Worm (Caenorhabditis elegans) whole organism, L1 larva: ENCODE data around the gene mrpl-50.
A peak's percentile ranks its signal among the peaks of the same experiment; 100 is the strongest.

Experiments
- C16A3.4 ChIP-seq: fragments of 150-350 bp; optimal IDR thresholded peaks from 2 replicates; lab custom pipeline; 2014; ENCODE audit warnings: missing biosample characterization, missing genetic modification characterization
- aly-2 ChIP-seq: fragments of 150-350 bp; optimal IDR thresholded peaks from 2 replicates; lab custom pipeline; 2014; ENCODE audit warnings: missing biosample characterization, missing genetic modification characterization
- ama-1 ChIP-seq: fragments of 150-350 bp; optimal IDR thresholded peaks from 2 replicates; lab custom pipeline; 2014
- blmp-1 ChIP-seq: fragments of 150-350 bp; optimal IDR thresholded peaks from 2 replicates; lab custom pipeline; 2014; ENCODE audit warnings: missing biosample characterization, missing genetic modification characterization
- ceh-82 ChIP-seq, 3 experiments: fragments of 150-350 bp in 1 of 3; sonication (generic microtip) in 2 of 3; optimal IDR thresholded peaks; 2 replicates each; lab custom pipeline; 2014 to 2017; ENCODE audit warnings: missing biosample characterization in 3 of 3, missing genetic modification characterization in 3 of 3
- ceh-88 ChIP-seq: fragments of 200-800 bp; sonication (Bioruptor generic); IDR thresholded peaks from 2 replicates; pipeline ENCODE4 v1.3.6; 2022; ENCODE audit warnings: missing genetic modification characterization, missing compliant biosample characterization
- ceh-90 ChIP-seq: sonication (generic microtip); optimal IDR thresholded peaks from 2 replicates; lab custom pipeline; 2016; ENCODE audit warnings: missing genetic modification characterization, missing compliant biosample characterization
- dpl-1 ChIP-seq, 3 experiments: fragments of 150-350 bp in 2 of 3; sonication (generic microtip) in 1 of 3; optimal IDR thresholded peaks; 2 replicates each; lab custom pipeline; 2014 to 2017; ENCODE audit warnings: missing biosample characterization in 3 of 3, missing genetic modification characterization in 3 of 3, missing genetic modification reagents in 3 of 3
- dsc-1 ChIP-seq: sonication (generic microtip); optimal IDR thresholded peaks from 2 replicates; lab custom pipeline; 2016; ENCODE audit warnings: mild to moderate bottlenecking, missing genetic modification characterization, missing compliant biosample characterization
- efl-1 ChIP-seq, 4 experiments: fragments of 150-350 bp; optimal IDR thresholded peaks in 3 of 4; peaks in 1 of 4; 1 replicate in 1 of 4; 2 replicates in 3 of 4; lab custom pipeline; 2014; ENCODE audit warnings: missing biosample characterization in 2 of 4, missing genetic modification characterization in 2 of 4, missing genetic modification reagents in 2 of 4
- egl-13 ChIP-seq: sonication (generic microtip); optimal IDR thresholded peaks from 2 replicates; lab custom pipeline; 2016; ENCODE audit warnings: missing genotype, missing genetic modification reagents, missing genetic modification characterization, missing compliant biosample characterization
- elt-2 ChIP-seq: sonication (generic microtip); optimal IDR thresholded peaks from 2 replicates; lab custom pipeline; 2016; ENCODE audit warnings: missing genetic modification characterization, mild to moderate bottlenecking, inconsistent platforms, missing compliant biosample characterization, missing genetic modification reagents
- fkh-4 ChIP-seq: sonication (generic microtip); optimal IDR thresholded peaks from 2 replicates; lab custom pipeline; 2016; ENCODE audit warnings: missing compliant biosample characterization, missing genetic modification characterization, borderline replicate concordance
- fos-1 ChIP-seq: fragments of 150-350 bp; optimal IDR thresholded peaks from 2 replicates; lab custom pipeline; 2014; ENCODE audit warnings: missing biosample characterization, missing genetic modification characterization
- grh-1 ChIP-seq: fragments of 200-800 bp; sonication (Bioruptor generic); IDR thresholded peaks from 2 replicates; pipeline ENCODE4 v1.3.6; 2022; ENCODE audit warnings: missing genetic modification reagents, missing genetic modification characterization, missing compliant biosample characterization
- hlh-17 ChIP-seq: fragments of 200-800 bp; sonication (Bioruptor generic); optimal IDR thresholded peaks from 2 replicates; lab custom pipeline; 2018; ENCODE audit warnings: missing genetic modification characterization, mild to moderate bottlenecking, missing compliant biosample characterization, moderate library complexity, borderline replicate concordance
- hpl-2 ChIP-seq: fragments of 150-350 bp; optimal IDR thresholded peaks from 2 replicates; lab custom pipeline; 2014; ENCODE audit warnings: missing biosample characterization, missing genetic modification reagents, missing genetic modification characterization
- lin-14 ChIP-seq: fragments of 200-800 bp; sonication (Bioruptor generic); optimal IDR thresholded peaks from 2 replicates; lab custom pipeline; 2018; ENCODE audit warnings: mild to moderate bottlenecking, missing genetic modification characterization, moderate library complexity, missing compliant biosample characterization
- lin-15B ChIP-seq: fragments of 150-350 bp; sonication (generic microtip); optimal IDR thresholded peaks from 3 replicates; lab custom pipeline; 2014; ENCODE audit warnings: missing biosample characterization, missing genetic modification characterization
- lin-35 ChIP-seq, 2 experiments: fragments of 150-350 bp; optimal IDR thresholded peaks; 2 replicates each; lab custom pipeline; 2014; ENCODE audit warnings: missing biosample characterization in 2 of 2, missing genetic modification characterization in 2 of 2, missing genetic modification reagents in 2 of 2
- lin-39 ChIP-seq: fragments of 150-350 bp; optimal IDR thresholded peaks from 2 replicates; lab custom pipeline; 2014; ENCODE audit warnings: missing biosample characterization, missing genetic modification reagents, missing genetic modification characterization
- lsy-2 ChIP-seq, 2 experiments: fragments of 150-350 bp; optimal IDR thresholded peaks; 2 replicates each; lab custom pipeline; 2014; ENCODE audit warnings: missing biosample characterization in 2 of 2, missing genetic modification characterization in 2 of 2
- mdl-1 ChIP-seq, 2 experiments: fragments of 150-350 bp; optimal IDR thresholded peaks; 2 replicates each; lab custom pipeline; 2014 to 2017; ENCODE audit warnings: missing biosample characterization in 2 of 2, missing genetic modification characterization in 2 of 2, inconsistent platforms in 1 of 2
- mef-2 ChIP-seq: fragments of 150-350 bp; optimal IDR thresholded peaks from 2 replicates; lab custom pipeline; 2014; ENCODE audit warnings: missing biosample characterization, missing genetic modification characterization
- nhr-19 ChIP-seq: fragments of 200-800 bp; sonication (Bioruptor generic); conservative IDR thresholded peaks from 2 replicates; pipeline ENCODE4 v1.3.6; 2022; ENCODE audit warnings: missing genetic modification characterization, missing compliant biosample characterization
- nhr-20 ChIP-seq: sonication (generic microtip); optimal IDR thresholded peaks from 2 replicates; lab custom pipeline; 2016; ENCODE audit warnings: mild to moderate bottlenecking, missing genetic modification characterization, missing compliant biosample characterization
- nhr-237 ChIP-seq: fragments of 150-350 bp; optimal IDR thresholded peaks from 2 replicates; lab custom pipeline; 2014; ENCODE audit warnings: missing biosample characterization, missing genetic modification characterization
- nhr-47 ChIP-seq: sonication (generic microtip); optimal IDR thresholded peaks from 2 replicates; lab custom pipeline; 2016; ENCODE audit warnings: mild to moderate bottlenecking, missing genetic modification characterization, moderate library complexity, missing compliant biosample characterization
- nhr-71 ChIP-seq: sonication (generic microtip); optimal IDR thresholded peaks from 2 replicates; lab custom pipeline; 2016; ENCODE audit warnings: mild to moderate bottlenecking, missing genetic modification characterization, moderate library complexity, missing compliant biosample characterization
- nhr-76 ChIP-seq: sonication (generic microtip); optimal IDR thresholded peaks from 2 replicates; lab custom pipeline; 2017; ENCODE audit warnings: missing biosample characterization, missing genetic modification characterization
- nhr-84 ChIP-seq: sonication (generic microtip); optimal IDR thresholded peaks from 2 replicates; lab custom pipeline; 2017; ENCODE audit warnings: missing biosample characterization, missing genetic modification characterization
- nhr-85 ChIP-seq: sonication (generic microtip); peaks from one replicate; lab custom pipeline; 2016; ENCODE audit warnings: missing genetic modification characterization, inconsistent platforms, missing compliant biosample characterization
- nhr-90 ChIP-seq: sonication (generic microtip); optimal IDR thresholded peaks from 2 replicates; lab custom pipeline; 2016; ENCODE audit warnings: mild to moderate bottlenecking, missing genetic modification characterization, missing compliant biosample characterization; ENCODE audit not compliant: poor library complexity
- pax-3 ChIP-seq: fragments of 200-800 bp; sonication (Bioruptor generic); optimal IDR thresholded peaks from 2 replicates; lab custom pipeline; 2018; ENCODE audit warnings: mild to moderate bottlenecking, missing genetic modification characterization, moderate library complexity, missing compliant biosample characterization
- rnt-1 ChIP-seq: sonication (generic microtip); optimal IDR thresholded peaks from 2 replicates; lab custom pipeline; 2016; ENCODE audit warnings: mild to moderate bottlenecking, missing genetic modification characterization, moderate library complexity, missing compliant biosample characterization
- snu-23 ChIP-seq: sonication (generic microtip); optimal IDR thresholded peaks from 2 replicates; lab custom pipeline; 2016; ENCODE audit warnings: missing genetic modification characterization, missing compliant biosample characterization
- sptf-1 ChIP-seq: fragments of 150-350 bp; optimal IDR thresholded peaks from 2 replicates; lab custom pipeline; 2014; ENCODE audit warnings: missing biosample characterization, missing genetic modification characterization
- swsn-7 ChIP-seq: sonication (generic microtip); optimal IDR thresholded peaks from 2 replicates; lab custom pipeline; 2016; ENCODE audit warnings: missing genetic modification characterization, missing compliant biosample characterization
- tbx-2 ChIP-seq: sonication (generic microtip); optimal IDR thresholded peaks from 2 replicates; lab custom pipeline; 2016; ENCODE audit warnings: missing genetic modification characterization, missing compliant biosample characterization
- unc-130 ChIP-seq: fragments of 150-350 bp; optimal IDR thresholded peaks from 2 replicates; lab custom pipeline; 2017; ENCODE audit warnings: missing biosample characterization, missing genetic modification characterization, inconsistent platforms
- unc-30 ChIP-seq: sonication (generic microtip); optimal IDR thresholded peaks from 2 replicates; lab custom pipeline; 2017; ENCODE audit warnings: missing biosample characterization, missing genetic modification characterization
- vab-15 ChIP-seq: sonication (generic microtip); optimal IDR thresholded peaks from 2 replicates; lab custom pipeline; 2017; ENCODE audit warnings: missing genotype, mild to moderate bottlenecking, missing genetic modification characterization, missing compliant biosample characterization
- xbp-1 ChIP-seq: sonication (generic microtip); optimal IDR thresholded peaks from 2 replicates; lab custom pipeline; 2016; ENCODE audit warnings: missing genetic modification characterization, missing compliant biosample characterization
- ztf-11 ChIP-seq, 2 experiments: sonication (generic microtip); optimal IDR thresholded peaks; 2 replicates each; lab custom pipeline; 2016 to 2017; ENCODE audit warnings: missing genetic modification characterization in 2 of 2, missing biosample characterization in 1 of 2, missing compliant biosample characterization in 1 of 2
- ztf-4 ChIP-seq: fragments of 150-350 bp; optimal IDR thresholded peaks from 2 replicates; lab custom pipeline; 2014; ENCODE audit warnings: missing biosample characterization, missing genetic modification characterization

mrpl-50 gene

ce11 chrII:8931405-8932149, 1.9 kb downstream of the mrpl-50 start:
- TF ChIP-seq snu-23 (peak; percentile 56), hpl-2 (GFP tag; lab: Kevin White, UChicago) (no peak), nhr-76 (tag; lab: Kevin White, UChicago) (no peak), lin-14 (peak; percentile 76), nhr-85 (tag; lab: Kevin White, UChicago) (no peak), unc-130 (tag; lab: Kevin White, UChicago) (peak; percentile 15), vab-15 (tag; lab: Kevin White, UChicago) (no peak), lsy-2 (tag; optimal IDR thresholded peaks at IDR 0.05; lab: Kevin White, UChicago) (peak in 1 of 2 experiments; percentile 27), xbp-1 (peak; percentile 25), sptf-1 (tag; lab: Kevin White, UChicago) (no peak), nhr-71 (tag; lab: Kevin White, UChicago) (peak; percentile 34), tbx-2 (tag; lab: Kevin White, UChicago) (no peak), dsc-1 (tag; lab: Kevin White, UChicago) (peak; percentile 4), unc-30 (tag; lab: Kevin White, UChicago) (no peak), swsn-7 (tag; lab: Kevin White, UChicago) (peak; percentile 21), elt-2 (tag; lab: Kevin White, UChicago) (no peak), nhr-20 (tag; lab: Kevin White, UChicago) (peak; percentile 25), lin-35 (GFP tag; optimal IDR thresholded peaks at IDR 0.05; lab: Kevin White, UChicago) (peak; percentile 29 to 31), ceh-82 (tag; optimal IDR thresholded peaks at IDR 0.05; lab: Kevin White, UChicago) (peak in 1 of 3 experiments; percentile 19), rnt-1 (no peak), dpl-1 (GFP tag; optimal IDR thresholded peaks at IDR 0.05; lab: Kevin White, UChicago) (peak in 1 of 3 experiments; percentile 13), nhr-84 (no peak), ceh-90 (tag; lab: Kevin White, UChicago) (no peak), efl-1 (optimal IDR thresholded peaks at IDR 0.05; lab: Kevin White, UChicago) (no peak), efl-1 (GFP tag; optimal IDR thresholded peaks at IDR 0.05 in 1 of 2; lab: Kevin White, UChicago) (peak; percentile 3 to 6), mdl-1 (tag; optimal IDR thresholded peaks at IDR 0.05; lab: Kevin White, UChicago) (peak in 1 of 2 experiments; percentile 32), lin-39 (tag; lab: Kevin White, UChicago) (no peak)

ce11 chrII:8932392-8932791, 2.8 kb downstream of the mrpl-50 start:
- TF ChIP-seq mef-2 = no peak
- TF ChIP-seq hpl-2 (GFP tag; lab: Kevin White, UChicago) = no peak
- TF ChIP-seq egl-13 (tag; lab: Kevin White, UChicago) = no peak
- no peak for TF ChIP-seq grh-1 (GFP tag; lab: Robert Waterston, UW)
- TF ChIP-seq nhr-237 (tag; lab: Kevin White, UChicago) = no peak
- no peak for TF ChIP-seq fkh-4
- TF ChIP-seq hlh-17 (GFP tag; lab: Kevin White, UChicago) = no peak
- no peak for TF ChIP-seq pax-3 (tag; lab: Kevin White, UChicago)
- TF ChIP-seq lin-14 = no peak

- TF ChIP-seq nhr-19 (GFP tag; lab: Robert Waterston, UW) = peak; percentile 8
- TF ChIP-seq ztf-4 = peak; percentile 20
- TF ChIP-seq ceh-88 = 0 out of 2 replicates have a peak, but pooled peaks have one; percentile 15
- TF ChIP-seq ceh-90 (tag; lab: Kevin White, UChicago) = no peak
- peak; percentile 56 for TF ChIP-seq nhr-71 (tag; lab: Kevin White, UChicago)
- peak; percentile 3 to 15 for TF ChIP-seq efl-1 (optimal IDR thresholded peaks at IDR 0.05; lab: Kevin White, UChicago)
- TF ChIP-seq efl-1 (GFP tag; optimal IDR thresholded peaks at IDR 0.05 in 1 of 2; lab: Kevin White, UChicago) = no peak
- no peak for TF ChIP-seq lin-39 (tag; lab: Kevin White, UChicago)
- no peak for TF ChIP-seq mdl-1 (tag; optimal IDR thresholded peaks at IDR 0.05; lab: Kevin White, UChicago)
- no peak for TF ChIP-seq fos-1
- TF ChIP-seq lsy-2 (tag; optimal IDR thresholded peaks at IDR 0.05; lab: Kevin White, UChicago) = peak in 1 of 2 experiments; percentile 16
- TF ChIP-seq ama-1 (lab: Kevin White, UChicago) = peak; percentile 83
- peak; percentile 11 for TF ChIP-seq nhr-90 (tag; lab: Kevin White, UChicago)
- no peak for TF ChIP-seq ztf-11 (tag; optimal IDR thresholded peaks at IDR 0.05; lab: Kevin White, UChicago)
- TF ChIP-seq nhr-47 (tag; lab: Kevin White, UChicago) = peak; percentile 14
- TF ChIP-seq mef-2 = no peak
- no peak for TF ChIP-seq blmp-1 (tag; lab: Kevin White, UChicago)
- peak; percentile 72 for TF ChIP-seq aly-2 (tag; lab: Kevin White, UChicago)
- peak; percentile 22 for TF ChIP-seq rnt-1
- TF ChIP-seq nhr-85 (tag; lab: Kevin White, UChicago) = peak; percentile 63
- TF ChIP-seq lin-15B (tag; lab: Kevin White, UChicago) = no peak
- TF ChIP-seq C16A3.4 (tag; lab: Kevin White, UChicago) = no peak
Measured at ce11 chrII:8933693-8934432, 4.2 kb downstream of the mrpl-50 start, which contains the start of gene T21B10.3. Gene T21B10.3, plus strand, starts transcription at chrII:8934382.
